Worm (Caenorhabditis elegans): ENCODE results near the gene F58G1.7.

The F58G1.7 gene

ce11 chrII:12944587-12945126, 3.4 kb downstream of the F58G1.7 start (continued):
- TF ChIP-seq T07F8.4 (tag; optimal IDR thresholded peaks at IDR 0.05) = peak; percentile 87
- TF ChIP-seq Y56A3A.18 (GFP tag; IDR thresholded peaks at IDR 0.05) = peak; percentile 97
- peak; percentile 56; the same call in 1 of the 2 replicates for TF ChIP-seq Y67H2A.10 (GFP tag; conservative IDR thresholded peaks at IDR 0.05)
- TF ChIP-seq nhr-90 (tag; optimal IDR thresholded peaks at IDR 0.05) = peak; percentile 93
- TF ChIP-seq snpc-1.3 (tag; optimal IDR thresholded peaks at IDR 0.05; ENCODE audit: insufficient read depth) = peak; percentile 96
- TF ChIP-seq lin-40 (tag; optimal IDR thresholded peaks at IDR 0.05) = peak; percentile 97
- TF ChIP-seq ztf-6 (GFP tag; IDR thresholded peaks at IDR 0.05) = peak; percentile 56; the same call in 1 of the 2 replicates
- TF ChIP-seq dpff-1 (tag; optimal IDR thresholded peaks at IDR 0.05) = peak; percentile 95
- peak; percentile 73 for TF ChIP-seq madf-8 (GFP tag; conservative IDR thresholded peaks at IDR 0.05)
- TF ChIP-seq rec-8 (tag; optimal IDR thresholded peaks at IDR 0.05) = peak; percentile 82 to 98
- TF ChIP-seq Y95B8A.8 (GFP tag; IDR thresholded peaks at IDR 0.05) = peak; percentile 96
- peak; percentile 54; the same call in 1 of the 2 replicates for TF ChIP-seq cebp-2 (GFP tag; IDR thresholded peaks at IDR 0.05)
- TF ChIP-seq B0019.2 (GFP tag; conservative IDR thresholded peaks at IDR 0.05) = peak; percentile 76
- peak; percentile 96 for TF ChIP-seq hrde-1 (tag; optimal IDR thresholded peaks at IDR 0.05; ENCODE audit: borderline replicate concordance)
- TF ChIP-seq F55B11.4 (tag; optimal IDR thresholded peaks at IDR 0.05; ENCODE audit: borderline replicate concordance, insufficient read depth) = no peak
- TF ChIP-seq bed-2 (GFP tag; IDR thresholded peaks at IDR 0.05) = peak; percentile 64; the same call in 1 of the 2 replicates
- peak; percentile 81 to 90 for TF ChIP-seq let-607 (tag; optimal IDR thresholded peaks at IDR 0.05)
- TF ChIP-seq Y53F4B.3 (GFP tag; IDR thresholded peaks at IDR 0.05) = peak; percentile 80
- peak; percentile 98 for TF ChIP-seq repo-1 (tag; optimal IDR thresholded peaks at IDR 0.05)
- peak; percentile 86 for TF ChIP-seq F33H1.4 (GFP tag; IDR thresholded peaks at IDR 0.05)
- peak; percentile 90; the same call in 1 of the 2 replicates for TF ChIP-seq F37B4.10 (GFP tag; IDR thresholded peaks at IDR 0.05)
- peak; percentile 70; the same call in 1 of the 2 replicates for TF ChIP-seq egl-18 (GFP tag; IDR thresholded peaks at IDR 0.05)
- TF ChIP-seq egrh-3 (GFP tag; IDR thresholded peaks at IDR 0.05) = peak; percentile 98
- peak; percentile 99 for TF ChIP-seq attf-6 (GFP tag; IDR thresholded peaks at IDR 0.05)
- TF ChIP-seq ztf-28 (GFP tag; IDR thresholded peaks at IDR 0.05) = peak; percentile 90
- peak; percentile 87 for TF ChIP-seq zim-3 (tag; optimal IDR thresholded peaks at IDR 0.05)
- peak; percentile 89 for TF ChIP-seq mes-4 (tag; optimal IDR thresholded peaks at IDR 0.05)
- TF ChIP-seq B0035.1 (tag; optimal IDR thresholded peaks at IDR 0.05) = peak; percentile 89
- peak; percentile 68 for TF ChIP-seq madf-3 (GFP tag; IDR thresholded peaks at IDR 0.05)
- TF ChIP-seq rpc-1 (optimal IDR thresholded peaks at IDR 0.05) = peak; percentile 38
- TF ChIP-seq rpc-1 (tag; optimal IDR thresholded peaks at IDR 0.05) = peak; percentile 18
- TF ChIP-seq lir-1 (GFP tag; conservative IDR thresholded peaks at IDR 0.05) = peak; percentile 81
- TF ChIP-seq F10E7.11 (tag; optimal IDR thresholded peaks at IDR 0.05) = peak; percentile 98
- peak; percentile 95 for TF ChIP-seq tlf-1 (GFP tag; optimal IDR thresholded peaks at IDR 0.05)
- TF ChIP-seq sdz-38 (tag; optimal IDR thresholded peaks at IDR 0.05) = peak; percentile 71
- TF ChIP-seq F49E8.2 (tag; optimal IDR thresholded peaks at IDR 0.05; ENCODE audit: insufficient read depth) = peak; percentile 96
- no peak for TF ChIP-seq lag-1 (GFP tag; IDR thresholded peaks at IDR 0.05)
- peak; percentile 84 for TF ChIP-seq ceh-79 (tag; optimal IDR thresholded peaks at IDR 0.05)
- peak; percentile 5 for TF ChIP-seq unc-62 (GFP tag; optimal IDR thresholded peaks at IDR 0.05)
- TF ChIP-seq lin-54 (GFP tag; optimal IDR thresholded peaks at IDR 0.05) = peak; percentile 89
- TF ChIP-seq hsf-1 (GFP tag; IDR thresholded peaks at IDR 0.05) = peak; percentile 96
- TF ChIP-seq mcd-1 (GFP tag; IDR thresholded peaks at IDR 0.05) = peak; percentile 95
- peak; percentile 84; the same call in 1 of the 2 replicates for TF ChIP-seq sea-2 (GFP tag; IDR thresholded peaks at IDR 0.05)
- TF ChIP-seq attf-3 (GFP tag; conservative IDR thresholded peaks at IDR 0.05) = peak; percentile 82; the same call in 1 of the 2 replicates
- TF ChIP-seq athp-1 (tag; optimal IDR thresholded peaks at IDR 0.05) = peak; percentile 94
- peak; percentile 83 for TF ChIP-seq ceh-100 (GFP tag; IDR thresholded peaks at IDR 0.05)

Data from whole organism, young adult.